Worm (Caenorhabditis elegans): ENCODE results near the gene srh-120.

ce11 chrV:17436492-17436891 is 41.0 kb downstream of the srh-120 start, which contains the start of gene F20E11.18:
- no peak for TF ChIP-seq hmg-4 (GFP tag; optimal IDR thresholded peaks at IDR 0.05)
- TF ChIP-seq ama-1 (optimal IDR thresholded peaks at IDR 0.05) = no peak
- TF ChIP-seq F13C5.2 (tag; optimal IDR thresholded peaks at IDR 0.05) = no peak

All from whole organism, early embryonic.